Fruit fly (Drosophila melanogaster): ENCODE data around the gene CG12985.

DNA sequence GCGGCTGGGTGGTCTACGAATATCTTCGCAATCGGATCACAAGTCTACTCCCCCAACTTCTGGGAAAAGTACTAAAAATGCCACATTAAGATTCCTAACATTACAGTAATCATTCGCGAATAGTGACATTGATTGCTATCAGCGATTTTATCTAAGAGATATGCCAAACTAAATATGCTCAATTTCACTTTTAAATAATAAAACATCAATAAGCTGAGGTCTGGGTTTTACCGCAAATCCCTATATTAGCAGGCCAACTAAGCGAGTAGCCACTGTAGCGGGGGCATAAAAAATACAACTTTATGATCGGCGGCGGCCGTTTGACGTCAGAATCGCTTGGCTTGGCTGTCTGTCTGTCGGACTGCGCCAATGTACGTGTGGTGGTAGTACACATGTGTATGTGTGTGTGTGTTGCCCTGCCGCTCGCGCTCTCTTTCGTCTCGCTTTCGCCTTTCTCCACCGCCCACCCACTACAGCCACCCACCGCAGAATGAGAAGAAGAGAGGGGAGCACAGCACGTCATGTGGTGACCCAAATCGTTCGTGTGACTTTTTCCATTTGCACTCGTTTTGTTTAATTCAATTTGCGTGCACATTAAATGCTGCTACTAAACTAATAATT lies 3.1 kb upstream of the CG12985 start:
- TF ChIP-seq CG4496 (GFP tag; IDR thresholded peaks at IDR 0.05) (peak; percentile 97), Snoo (tag; optimal IDR thresholded peaks at IDR 0.05) (peak; percentile 92), EcR (GFP tag; optimal IDR thresholded peaks at IDR 0.05) (no peak), CG15710 (tag; optimal IDR thresholded peaks at IDR 0.05) (peak; percentile 81), CG8159 (tag; optimal IDR thresholded peaks at IDR 0.05) (peak; percentile 76), CG8301 (tag; optimal IDR thresholded peaks at IDR 0.05) (peak; percentile 85), fd96Ca (GFP tag; IDR thresholded peaks at IDR 0.05) (peak; percentile 95), D1 (tag; optimal IDR thresholded peaks at IDR 0.05) (no peak), CG9948 (tag; optimal IDR thresholded peaks at IDR 0.05) (peak; percentile 81), rn (GFP tag; IDR thresholded peaks at IDR 0.05) (peak; percentile 79)

All from whole organism, pupa.